Fruit fly (Drosophila melanogaster) whole organism, prepupa: ENCODE data around the gene CG4951.

Source experiments
- CG3032 ChIP-seq: fragments of 200-800 bp; optimal IDR thresholded peaks from 2 replicates; lab custom pipeline; 2019; ENCODE audit warnings: missing biosample characterization, mild to moderate bottlenecking, missing genetic modification characterization, moderate library complexity
- CG31627 ChIP-seq: fragments of 200-800 bp; sonication (Bioruptor generic); optimal IDR thresholded peaks from 3 replicates; lab custom pipeline; 2016; ENCODE audit warnings: missing biosample characterization, missing genetic modification characterization
- CG8632 ChIP-seq: fragments of 200-800 bp; sonication (Bioruptor generic); optimal IDR thresholded peaks from 3 replicates; lab custom pipeline; 2016; ENCODE audit warnings: missing biosample characterization, missing genetic modification characterization
- Sox102F ChIP-seq: fragments of 200-800 bp; sonication (Bioruptor generic); optimal IDR thresholded peaks from 2 replicates; lab custom pipeline; 2016; ENCODE audit warnings: missing biosample characterization, mild to moderate bottlenecking, missing genetic modification characterization
- lz ChIP-seq: fragments of 200-800 bp; sonication (Bioruptor generic); optimal IDR thresholded peaks from 3 replicates; lab custom pipeline; 2016; ENCODE audit warnings: missing biosample characterization, missing genetic modification characterization
- pdm3 ChIP-seq: fragments of 200-800 bp; sonication (Bioruptor generic); optimal IDR thresholded peaks from 3 replicates; lab custom pipeline; 2016; ENCODE audit warnings: missing biosample characterization, missing genetic modification characterization

DNA sequence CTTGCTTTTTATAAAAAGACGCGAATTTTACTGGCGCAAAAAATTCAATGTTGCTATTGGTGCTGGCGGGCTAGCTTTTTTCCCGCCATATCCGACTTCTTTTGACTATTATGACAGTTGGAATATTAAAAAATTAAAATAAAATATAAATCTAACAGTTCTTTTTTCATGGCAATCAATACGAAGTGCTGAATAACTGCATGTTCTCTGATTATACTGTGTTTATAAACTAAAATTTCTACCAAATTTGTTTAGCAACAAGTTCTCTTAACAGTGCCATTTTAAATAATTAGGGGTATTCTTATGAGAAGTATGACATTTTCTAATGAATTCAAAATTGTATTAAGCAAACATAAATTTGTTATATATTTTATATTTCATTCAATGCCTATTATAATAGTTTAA is 34.5 kb downstream of the CG4951 start, which contains the start of gene Boh1:
- TF ChIP-seq CG3032 (tag; lab: Kevin White, UChicago) (peak; percentile 45), lz (peak; percentile 19), pdm3 (GFP tag; lab: Kevin White, UChicago) (peak; percentile 23), CG31627 (GFP tag; lab: Kevin White, UChicago) (no peak), CG8632 (GFP tag; lab: Kevin White, UChicago) (no peak), Sox102F (GFP tag; lab: Kevin White, UChicago) (peak; percentile 1)
